Worm (Caenorhabditis elegans) whole organism, L4 larva: ENCODE measurements around the gene srab-7.

ENCODE experiments used
- F44E2.7 ChIP-seq: fragments of 200-800 bp; sonication (Bioruptor generic); IDR thresholded peaks from 2 replicates; pipeline ENCODE4 v2.1.2; 2022; ENCODE audit warnings: missing genetic modification characterization, missing compliant biosample characterization
- Y48G9A.11 ChIP-seq: fragments of 200-800 bp; sonication (Bioruptor generic); IDR thresholded peaks from 2 replicates; pipeline ENCODE4 v1.3.6; 2022; ENCODE audit warnings: missing genetic modification reagents, missing genetic modification characterization, missing compliant biosample characterization
- Y75B8A.6 ChIP-seq: fragments of 200-800 bp; sonication (Bioruptor generic); IDR thresholded peaks from 2 replicates; pipeline ENCODE4 v1.3.6; 2022; ENCODE audit warnings: missing genetic modification reagents, missing genetic modification characterization, missing compliant biosample characterization
- ZK337.2 ChIP-seq: fragments of 200-800 bp; sonication (Bioruptor generic); IDR thresholded peaks from 2 replicates; pipeline ENCODE4 v1.3.6; 2022; ENCODE audit warnings: missing genetic modification reagents, missing genetic modification characterization, missing compliant biosample characterization
- aha-1 ChIP-seq: fragments of 150-350 bp; peaks from one replicate; lab custom pipeline; 2014; ENCODE audit warnings: missing biosample characterization, missing genetic modification characterization
- aly-2 ChIP-seq: sonication (generic microtip); optimal IDR thresholded peaks from 2 replicates; lab custom pipeline; 2018; ENCODE audit warnings: missing biosample characterization, missing genetic modification characterization
- arid-1 ChIP-seq: fragments of 200-800 bp; sonication (Bioruptor generic); conservative IDR thresholded peaks from 2 replicates; pipeline ENCODE4 v1.3.6; 2022; ENCODE audit warnings: missing genetic modification reagents, missing genetic modification characterization, missing compliant biosample characterization
- ceh-20 ChIP-seq: fragments of 200-800 bp; sonication (Bioruptor generic); IDR thresholded peaks from 2 replicates; pipeline ENCODE4 v1.3.6; 2022; ENCODE audit warnings: missing genetic modification reagents, missing genetic modification characterization, missing compliant biosample characterization
- ceh-82 ChIP-seq: sonication (generic microtip); optimal IDR thresholded peaks from 2 replicates; lab custom pipeline; 2017; ENCODE audit warnings: missing biosample characterization, missing genetic modification characterization
- cey-2 ChIP-seq: sonication (generic microtip); optimal IDR thresholded peaks from 3 replicates; lab custom pipeline; 2017; ENCODE audit warnings: missing genetic modification characterization, mild to moderate bottlenecking, missing compliant biosample characterization, antibody characterized with exemption, borderline replicate concordance; ENCODE audit not compliant: insufficient read depth
- daf-16 ChIP-seq, 3 experiments: sonication (generic microtip); optimal IDR thresholded peaks; 2 replicates each; lab custom pipeline; 2016 to 2017; ENCODE audit warnings: missing genetic modification characterization in 3 of 3, missing genetic modification reagents in 3 of 3, mild to moderate bottlenecking in 2 of 3, missing compliant biosample characterization in 2 of 3, missing biosample characterization in 1 of 3, moderate library complexity in 1 of 3
- dmd-6 ChIP-seq: fragments of 200-800 bp; sonication (Bioruptor generic); IDR thresholded peaks from 2 replicates; pipeline ENCODE4 v1.3.6; 2022; ENCODE audit warnings: missing genetic modification reagents, missing genetic modification characterization, missing compliant biosample characterization
- dmd-8 ChIP-seq: fragments of 200-800 bp; sonication (Bioruptor generic); IDR thresholded peaks from 2 replicates; pipeline ENCODE4 v1.3.6; 2022; ENCODE audit warnings: missing genetic modification characterization, missing compliant biosample characterization
- dmd-9 ChIP-seq: fragments of 200-800 bp; sonication (Bioruptor generic); IDR thresholded peaks from 2 replicates; pipeline ENCODE4 v1.3.6; 2022; ENCODE audit warnings: missing genetic modification reagents, missing genetic modification characterization, missing compliant biosample characterization
- duxl-1 ChIP-seq: sonication (generic microtip); optimal IDR thresholded peaks from 2 replicates; lab custom pipeline; 2016; ENCODE audit warnings: mild to moderate bottlenecking, missing genetic modification characterization, moderate library complexity, missing compliant biosample characterization; ENCODE audit not compliant: poor library complexity
- dve-1 ChIP-seq: sonication (generic microtip); optimal IDR thresholded peaks from 2 replicates; lab custom pipeline; 2017; ENCODE audit warnings: antibody characterized with exemption, mild to moderate bottlenecking, missing genetic modification characterization, missing compliant biosample characterization; ENCODE audit not compliant: insufficient read depth
- egl-27 ChIP-seq: sonication (generic microtip); optimal IDR thresholded peaks from 3 replicates; lab custom pipeline; 2017; ENCODE audit warnings: missing biosample characterization, missing genetic modification reagents, missing genetic modification characterization
- hif-1 ChIP-seq, 2 experiments: sonication (generic microtip); optimal IDR thresholded peaks; 2 replicates each; lab custom pipeline; 2016 to 2017; ENCODE audit warnings: missing compliant biosample characterization in 2 of 2, missing genetic modification characterization in 2 of 2, missing genetic modification reagents in 2 of 2, missing genotype in 2 of 2, mild to moderate bottlenecking in 1 of 2
- hlh-11 ChIP-seq: fragments of 200-800 bp; sonication (Bioruptor generic); optimal IDR thresholded peaks from 2 replicates; lab custom pipeline; 2018; ENCODE audit warnings: mild to moderate bottlenecking, missing genetic modification characterization, missing compliant biosample characterization
- hlh-30 ChIP-seq: sonication (generic microtip); optimal IDR thresholded peaks from 2 replicates; lab custom pipeline; 2017; ENCODE audit warnings: antibody characterized with exemption, mild to moderate bottlenecking, missing genetic modification characterization, missing compliant biosample characterization; ENCODE audit not compliant: insufficient read depth
- lin-1 ChIP-seq: fragments of 200-800 bp; sonication (Bioruptor generic); IDR thresholded peaks from 2 replicates; pipeline ENCODE4 v1.3.6; 2022; ENCODE audit warnings: missing genetic modification reagents, missing genetic modification characterization, missing compliant biosample characterization
- lin-13 ChIP-seq: fragments of 150-350 bp; optimal IDR thresholded peaks from 2 replicates; lab custom pipeline; 2014; ENCODE audit warnings: missing biosample characterization, missing genetic modification reagents, missing genetic modification characterization
- lin-15B ChIP-seq: fragments of 150-350 bp; sonication (generic microtip); optimal IDR thresholded peaks from 3 replicates; lab custom pipeline; 2014; ENCODE audit warnings: missing biosample characterization, missing genetic modification characterization
- lin-38 ChIP-seq: fragments of 200-800 bp; sonication (Bioruptor generic); IDR thresholded peaks from 2 replicates; pipeline ENCODE4 v1.3.6; 2022; ENCODE audit warnings: missing genetic modification reagents, missing genetic modification characterization, missing compliant biosample characterization
- lir-3 ChIP-seq: sonication (generic microtip); optimal IDR thresholded peaks from 2 replicates; lab custom pipeline; 2016; ENCODE audit warnings: mild to moderate bottlenecking, missing genetic modification characterization, missing compliant biosample characterization
- lsy-2 ChIP-seq, 2 experiments: fragments of 150-350 bp in 1 of 2; sonication (generic microtip) in 1 of 2; optimal IDR thresholded peaks; 2 replicates each; lab custom pipeline; 2014 to 2017; ENCODE audit warnings: missing biosample characterization in 2 of 2, missing genetic modification characterization in 2 of 2
- madf-9 ChIP-seq: fragments of 200-800 bp; sonication (Bioruptor generic); conservative IDR thresholded peaks from 2 replicates; pipeline ENCODE4 v1.3.6; 2022; ENCODE audit warnings: missing genetic modification reagents, missing genetic modification characterization, missing compliant biosample characterization
- mxl-3 ChIP-seq: fragments of 200-800 bp; sonication (Bioruptor generic); optimal IDR thresholded peaks from 2 replicates; lab custom pipeline; 2018; ENCODE audit warnings: mild to moderate bottlenecking, missing genetic modification characterization, missing compliant biosample characterization
- nhr-102 ChIP-seq: sonication (generic microtip); optimal IDR thresholded peaks from 2 replicates; lab custom pipeline; 2016; ENCODE audit warnings: mild to moderate bottlenecking, missing genetic modification characterization, moderate library complexity, missing compliant biosample characterization
- nhr-11 ChIP-seq: fragments of 150-350 bp; optimal IDR thresholded peaks from 2 replicates; lab custom pipeline; 2014; ENCODE audit warnings: missing biosample characterization, missing genetic modification characterization
- nhr-237 ChIP-seq: sonication (generic microtip); optimal IDR thresholded peaks from 2 replicates; lab custom pipeline; 2017; ENCODE audit warnings: missing biosample characterization, missing genetic modification characterization
- nhr-25 ChIP-seq: sonication (generic microtip); optimal IDR thresholded peaks from 2 replicates; lab custom pipeline; 2017; ENCODE audit warnings: missing genetic modification characterization, mild to moderate bottlenecking, missing compliant biosample characterization, antibody characterized with exemption, moderate library complexity, borderline replicate concordance; ENCODE audit not compliant: insufficient read depth
- nhr-28 ChIP-seq: fragments of 150-350 bp; optimal IDR thresholded peaks from 2 replicates; lab custom pipeline; 2014; ENCODE audit warnings: missing biosample characterization, missing genetic modification characterization
- nhr-48 ChIP-seq: sonication (generic microtip); optimal IDR thresholded peaks from 2 replicates; lab custom pipeline; 2016; ENCODE audit warnings: mild to moderate bottlenecking, missing genetic modification characterization, missing compliant biosample characterization
- nhr-77 ChIP-seq: fragments of 150-350 bp; optimal IDR thresholded peaks from 2 replicates; lab custom pipeline; 2014; ENCODE audit warnings: missing biosample characterization, missing genetic modification characterization
- php-3 ChIP-seq: fragments of 200-800 bp; sonication (Bioruptor generic); IDR thresholded peaks from 2 replicates; pipeline ENCODE4 v1.3.6; 2022; ENCODE audit warnings: missing genetic modification reagents, missing genetic modification characterization, missing compliant biosample characterization
- rbr-2 ChIP-seq: sonication (generic microtip); optimal IDR thresholded peaks from 2 replicates; lab custom pipeline; 2016; ENCODE audit warnings: missing genotype, missing genetic modification characterization, missing compliant biosample characterization
- saeg-2 ChIP-seq: fragments of 200-800 bp; sonication (Bioruptor generic); IDR thresholded peaks from 2 replicates; pipeline ENCODE4 v1.3.6; 2022; ENCODE audit warnings: missing genetic modification reagents, missing genetic modification characterization, missing compliant biosample characterization
- set-16 ChIP-seq: fragments of 200-800 bp; sonication (Bioruptor generic); IDR thresholded peaks from 2 replicates; pipeline ENCODE4 v1.3.6; 2022; ENCODE audit warnings: missing genetic modification reagents, missing genetic modification characterization, missing compliant biosample characterization
- snpc-1.2 ChIP-seq: fragments of 200-800 bp; sonication (Bioruptor generic); IDR thresholded peaks from 2 replicates; pipeline ENCODE4 v1.3.6; 2022; ENCODE audit warnings: missing genetic modification reagents, missing genetic modification characterization, missing compliant biosample characterization
- spr-1 ChIP-seq: sonication (generic microtip); optimal IDR thresholded peaks from 2 replicates; lab custom pipeline; 2016; ENCODE audit warnings: mild to moderate bottlenecking, missing genetic modification characterization, missing compliant biosample characterization
- tra-1 ChIP-seq: fragments of 200-800 bp; sonication (Bioruptor generic); IDR thresholded peaks from 2 replicates; pipeline ENCODE4 v1.3.6; 2022; ENCODE audit warnings: missing genetic modification reagents, missing genetic modification characterization, missing compliant biosample characterization
- unc-130 ChIP-seq: sonication (generic microtip); optimal IDR thresholded peaks from 2 replicates; lab custom pipeline; 2016; ENCODE audit warnings: missing genetic modification reagents, missing genetic modification characterization, missing compliant biosample characterization
- unc-39 ChIP-seq: sonication (generic microtip); optimal IDR thresholded peaks from 2 replicates; lab custom pipeline; 2017; ENCODE audit warnings: missing biosample characterization, missing genetic modification characterization
- vab-7 ChIP-seq: fragments of 200-800 bp; sonication (Bioruptor generic); IDR thresholded peaks from 2 replicates; pipeline ENCODE4 v1.3.6; 2022; ENCODE audit warnings: missing genetic modification reagents, missing genetic modification characterization, missing compliant biosample characterization
- zfp-2 ChIP-seq: sonication (generic microtip); optimal IDR thresholded peaks from 2 replicates; lab custom pipeline; 2016; ENCODE audit warnings: mild to moderate bottlenecking, missing genetic modification characterization, missing compliant biosample characterization

srab-7 gene

DNA sequence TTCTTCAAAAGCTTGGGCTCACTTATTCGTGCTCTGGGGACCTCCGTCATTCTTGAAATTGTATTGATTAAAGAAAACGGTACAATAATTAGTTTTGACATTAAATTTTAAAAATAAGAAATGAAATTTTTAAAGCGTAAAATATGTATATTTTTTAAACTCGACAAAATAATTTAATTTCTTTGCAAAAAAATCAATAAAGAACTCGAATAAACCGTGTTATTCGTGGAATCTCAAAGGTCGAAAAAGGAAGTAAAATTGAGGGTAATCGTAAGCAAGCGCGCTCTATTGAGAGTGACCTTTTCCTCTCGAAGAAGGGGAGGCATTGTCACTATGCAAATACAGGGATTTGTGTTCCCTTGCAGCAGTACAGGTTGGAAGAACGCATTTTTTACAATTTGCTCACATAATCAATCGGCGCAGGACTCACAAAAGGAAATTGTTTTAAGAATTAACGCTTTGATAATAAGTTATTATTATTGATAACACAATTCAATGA lies 40.0 kb upstream of the srab-7 start, which contains the start of gene Y73C8B.2 (continued):
- TF ChIP-seq ZK337.2 (GFP tag; lab: Robert Waterston, UW) (no peak), Y48G9A.11 (no peak), Y75B8A.6 (no peak), lin-38 (GFP tag; lab: Robert Waterston, UW) (peak; percentile 81), dmd-9 (GFP tag; lab: Robert Waterston, UW) (no peak), daf-16 (GFP tag; optimal IDR thresholded peaks at IDR 0.05; lab: Kevin White, UChicago) (no peak), daf-16 (tag; optimal IDR thresholded peaks at IDR 0.05; lab: Kevin White, UChicago) (peak; percentile 13), spr-1 (tag; lab: Kevin White, UChicago) (no peak), rbr-2 (peak; percentile 15), vab-7 (no peak), dmd-8 (GFP tag; lab: Robert Waterston, UW) (no peak), snpc-1.2 (GFP tag; lab: Robert Waterston, UW) (no peak), tra-1 (GFP tag; lab: Robert Waterston, UW) (no peak)
- TF ChIP-seq, all 104 proteins: peak for 16

ce11 chrV:3193091-3193608 lies 38.2 kb upstream of the srab-7 start, which contains the start of the genes Y73C8B.3 and Y73C8B.9:
Gene Y73C8B.3 (minus strand): TSS chrV:3193237.
Gene Y73C8B.9 (plus strand): TSS chrV:3193558.
- peak; percentile 36 for TF ChIP-seq duxl-1 (tag; lab: Kevin White, UChicago)
- TF ChIP-seq lin-38 (GFP tag; lab: Robert Waterston, UW): no peak; the same call in 1 of the 2 replicates
- TF ChIP-seq egl-27 (tag; lab: Kevin White, UChicago): no peak
- TF ChIP-seq lir-3 (tag; lab: Kevin White, UChicago): no peak
- no peak for TF ChIP-seq hlh-30
- peak; percentile 76 for TF ChIP-seq nhr-48 (tag; lab: Kevin White, UChicago)
- TF ChIP-seq aha-1 (tag; lab: Kevin White, UChicago): peak; percentile 95
- no peak for TF ChIP-seq nhr-237
- peak; percentile 62 for TF ChIP-seq nhr-77 (tag; lab: Kevin White, UChicago)
- TF ChIP-seq ZK337.2 (GFP tag; lab: Robert Waterston, UW): no peak
- peak; percentile 43 for TF ChIP-seq mxl-3 (GFP tag; lab: Kevin White, UChicago)
- no peak for TF ChIP-seq rbr-2
- TF ChIP-seq spr-1 (tag; lab: Kevin White, UChicago): no peak
- no peak for TF ChIP-seq set-16 (GFP tag; lab: Robert Waterston, UW)
- no peak for TF ChIP-seq saeg-2 (GFP tag; lab: Robert Waterston, UW)
- TF ChIP-seq nhr-102 (tag; lab: Kevin White, UChicago): peak; percentile 9
- TF ChIP-seq zfp-2 (tag; lab: Kevin White, UChicago): no peak
- peak; percentile 22 for TF ChIP-seq cey-2 (tag; lab: Kevin White, UChicago)
- peak; percentile 55; the same call in 1 of the 2 replicates for TF ChIP-seq lin-1 (GFP tag; lab: Robert Waterston, UW)
- TF ChIP-seq lsy-2 (tag; optimal IDR thresholded peaks at IDR 0.05; lab: Kevin White, UChicago): peak in 1 of 2 experiments; percentile 21
- TF ChIP-seq hif-1 (tag; optimal IDR thresholded peaks at IDR 0.05; lab: Kevin White, UChicago): no peak
- no peak for TF ChIP-seq unc-130 (GFP tag; lab: Kevin White, UChicago)
- TF ChIP-seq nhr-28: peak; percentile 100
- TF ChIP-seq dmd-6: peak; percentile 83
- no peak for TF ChIP-seq unc-39 (tag; lab: Kevin White, UChicago)
- TF ChIP-seq dve-1 (tag; lab: Kevin White, UChicago): peak; percentile 59
- TF ChIP-seq nhr-25: no peak
- no peak for TF ChIP-seq madf-9
- 0 out of 2 replicates have a peak, but pooled peaks have one; percentile 14 for TF ChIP-seq php-3 (GFP tag; lab: Robert Waterston, UW)
- TF ChIP-seq aly-2 (tag; lab: Kevin White, UChicago): no peak
- TF ChIP-seq ceh-82 (tag; lab: Kevin White, UChicago): no peak
- TF ChIP-seq lin-13 (GFP tag; lab: Kevin White, UChicago): no peak
- TF ChIP-seq ceh-20 (GFP tag; lab: Robert Waterston, UW): peak; percentile 40; the same call in 1 of the 2 replicates
- no peak for TF ChIP-seq F44E2.7 (GFP tag; lab: Robert Waterston, UW)
- TF ChIP-seq lin-15B: no peak
- no peak for TF ChIP-seq arid-1
- TF ChIP-seq hlh-11 (tag; lab: Kevin White, UChicago): peak; percentile 72
- TF ChIP-seq daf-16 (GFP tag; optimal IDR thresholded peaks at IDR 0.05; lab: Kevin White, UChicago): no peak
- TF ChIP-seq daf-16 (tag; optimal IDR thresholded peaks at IDR 0.05; lab: Kevin White, UChicago): peak; percentile 7
- no peak for TF ChIP-seq nhr-11
